Worm (Caenorhabditis elegans): ENCODE results near the gene cwp-1.

ce11 chrV:4818563-4818962, 22.5 kb downstream of the cwp-1 start, which contains the start of gene ccep-97:
- TF ChIP-seq aly-1 (tag; optimal IDR thresholded peaks at IDR 0.05) = no peak
- TF ChIP-seq ama-1 (optimal IDR thresholded peaks at IDR 0.05) = no peak
- no peak for TF ChIP-seq hmbx-1 (tag; optimal IDR thresholded peaks at IDR 0.05)
- TF ChIP-seq tra-4 (tag; optimal IDR thresholded peaks at IDR 0.05) = no peak
- no peak for TF ChIP-seq tbx-37 (GFP tag; conservative IDR thresholded peaks at IDR 0.05)
- no peak for TF ChIP-seq ceh-13 (GFP tag; optimal IDR thresholded peaks at IDR 0.05)

All from whole organism, early embryonic.